Worm (Caenorhabditis elegans): ENCODE results near the gene pig-1.
A peak's percentile ranks its signal among the peaks of the same experiment; 100 is the strongest.

Gene pig-1

ce11 chrIV:519409-519808 is at the start of gene pig-1:
Gene pig-1, minus strand, starts transcription at chrIV:519457.
- TF ChIP-seq ces-1 (GFP tag; optimal IDR thresholded peaks at IDR 0.05) (peak; percentile 92), mep-1 (tag; optimal IDR thresholded peaks at IDR 0.05) (peak; percentile 56), ceh-39 (tag; optimal IDR thresholded peaks at IDR 0.05) (peak; percentile 17), ztf-11 (tag; optimal IDR thresholded peaks at IDR 0.05) (no peak), flh-1 (GFP tag; optimal IDR thresholded peaks at IDR 0.05) (no peak), unc-39 (tag; optimal IDR thresholded peaks at IDR 0.05) (no peak), elt-1 (tag; optimal IDR thresholded peaks at IDR 0.05; ENCODE audit: borderline replicate concordance, insufficient read depth) (no peak), drap-1 (GFP tag; optimal IDR thresholded peaks at IDR 0.05) (no peak), sptf-1 (tag; optimal IDR thresholded peaks at IDR 0.05) (no peak), snpc-4 (tag; optimal IDR thresholded peaks at IDR 0.05) (no peak), nhr-76 (tag; optimal IDR thresholded peaks at IDR 0.05) (no peak), pha-4 (tag; optimal IDR thresholded peaks at IDR 0.05) (peak; percentile 49), mab-5 (tag; optimal IDR thresholded peaks at IDR 0.05) (peak; percentile 24), lin-13 (tag; optimal IDR thresholded peaks at IDR 0.05) (peak; percentile 67), lsy-2 (tag; optimal IDR thresholded peaks at IDR 0.05) (peak; percentile 47), nhr-237 (tag; optimal IDR thresholded peaks at IDR 0.05) (no peak)

ce11 chrIV:564000-564399 is 44.7 kb upstream of the pig-1 start:
- TF ChIP-seq nhr-76 (tag; optimal IDR thresholded peaks at IDR 0.05) = no peak
- no peak for TF ChIP-seq blmp-1 (tag; optimal IDR thresholded peaks at IDR 0.05)
- no peak for TF ChIP-seq ceh-39 (tag; optimal IDR thresholded peaks at IDR 0.05)
- no peak for TF ChIP-seq M03D4.4 (tag; optimal IDR thresholded peaks at IDR 0.05)

DNA sequence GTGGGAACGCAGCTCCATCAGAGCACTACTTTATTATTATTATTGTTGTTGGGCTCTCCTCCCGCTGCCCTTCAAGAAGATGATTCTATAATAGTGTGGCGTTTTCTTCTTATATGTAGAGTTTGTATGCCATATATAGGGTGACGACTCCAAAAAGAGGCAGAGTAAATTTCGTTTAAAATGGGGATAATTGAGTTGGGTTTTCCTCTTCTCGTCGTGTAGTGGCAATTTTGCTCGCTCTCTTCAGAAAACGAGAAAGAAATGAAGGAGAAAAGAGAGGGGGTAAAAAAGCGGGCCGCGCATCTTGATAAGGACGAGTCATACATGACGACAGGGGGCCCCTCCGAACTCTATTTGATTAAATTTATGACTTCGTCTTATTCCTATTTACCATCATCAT is 44.2 kb upstream of the pig-1 start:
- TF ChIP-seq mls-2 (tag; optimal IDR thresholded peaks at IDR 0.05) (no peak), nhr-2 (tag; optimal IDR thresholded peaks at IDR 0.05) (no peak), ztf-11 (tag; optimal IDR thresholded peaks at IDR 0.05) (no peak), ces-1 (GFP tag; optimal IDR thresholded peaks at IDR 0.05) (peak; percentile 97), unc-62 (GFP tag; optimal IDR thresholded peaks at IDR 0.05) (no peak)

DNA sequence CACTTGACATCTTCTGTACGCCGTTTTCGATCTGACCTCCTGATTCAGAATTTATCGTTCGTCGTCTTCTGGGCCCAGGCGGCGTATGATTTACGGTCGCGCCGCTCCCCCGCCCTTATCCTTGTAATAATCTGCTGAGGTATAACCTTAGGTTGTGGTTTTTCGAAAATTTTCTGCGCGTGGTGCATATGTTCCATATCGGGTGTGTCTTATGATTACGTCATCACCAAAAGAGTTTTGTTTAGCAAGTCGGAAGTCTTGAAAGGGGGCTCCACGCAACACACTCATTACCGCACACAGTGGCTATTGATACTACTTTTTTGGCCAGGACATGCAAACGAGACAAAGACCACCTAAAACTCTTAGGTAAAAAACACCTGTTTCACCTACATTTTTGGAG is 41.5 kb upstream of the pig-1 start:
- peak; percentile 91 for TF ChIP-seq zip-8 (tag; optimal IDR thresholded peaks at IDR 0.05)
- TF ChIP-seq ceh-83 (GFP tag; optimal IDR thresholded peaks at IDR 0.05) = peak; percentile 7
- no peak for TF ChIP-seq snpc-4 (tag; optimal IDR thresholded peaks at IDR 0.05)

ce11 chrIV:560314-560713 is 41.1 kb upstream of the pig-1 start:
- peak; percentile 13 for TF ChIP-seq ces-1 (GFP tag; optimal IDR thresholded peaks at IDR 0.05)
- no peak for TF ChIP-seq cnd-1 (tag; optimal IDR thresholded peaks at IDR 0.05)
- TF ChIP-seq lin-13 (tag; optimal IDR thresholded peaks at IDR 0.05) = no peak
- TF ChIP-seq lsy-2 (tag; optimal IDR thresholded peaks at IDR 0.05) = no peak
- peak; percentile 66 for TF ChIP-seq nhr-2 (tag; optimal IDR thresholded peaks at IDR 0.05)

DNA sequence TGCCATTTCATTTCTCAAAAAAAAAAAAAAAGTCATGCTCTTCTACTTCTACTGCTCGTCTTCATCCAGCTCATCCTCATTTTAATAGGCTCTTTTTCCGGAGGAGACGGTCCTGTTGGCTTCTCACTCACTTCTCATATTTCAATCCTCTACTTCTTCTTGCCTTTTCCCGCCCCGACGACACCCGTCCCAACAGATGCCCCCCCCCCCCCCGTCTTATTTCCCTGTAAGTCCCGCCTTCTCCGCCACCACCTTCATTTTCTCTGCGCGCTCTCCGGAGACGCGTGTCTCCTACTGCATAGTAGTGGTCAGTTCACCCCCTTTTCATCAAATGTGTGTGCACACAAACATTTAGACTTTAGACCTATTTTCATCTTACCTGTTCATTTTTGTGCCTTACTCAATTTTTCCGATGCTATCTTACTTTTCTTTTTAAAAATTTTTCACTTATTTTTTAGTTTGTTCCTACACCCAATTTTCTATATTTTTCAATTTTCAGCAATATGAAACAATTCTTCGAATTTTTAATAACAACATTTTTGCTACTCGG is 39.6 kb upstream of the pig-1 start, which contains the start of gene efn-4:
efn-4 (plus strand) TSS at position 500 of the 550 bp plus-strand sequence.
- TF ChIP-seq nhr-237 (tag; optimal IDR thresholded peaks at IDR 0.05) (no peak), flh-1 (GFP tag; optimal IDR thresholded peaks at IDR 0.05) (no peak), ceh-39 (tag; optimal IDR thresholded peaks at IDR 0.05) (no peak), lin-32 (GFP tag; optimal IDR thresholded peaks at IDR 0.05) (no peak), ceh-83 (GFP tag; optimal IDR thresholded peaks at IDR 0.05) (no peak), unc-120 (tag; optimal IDR thresholded peaks at IDR 0.05; ENCODE audit: poor library complexity, severe bottlenecking) (peak; percentile 11), snpc-4 (tag; optimal IDR thresholded peaks at IDR 0.05) (no peak), M03D4.4 (tag; optimal IDR thresholded peaks at IDR 0.05) (peak; percentile 39), sptf-1 (tag; optimal IDR thresholded peaks at IDR 0.05) (peak; percentile 30), nhr-2 (tag; optimal IDR thresholded peaks at IDR 0.05) (no peak), ztf-11 (tag; optimal IDR thresholded peaks at IDR 0.05) (no peak)

ce11 chrIV:554005-554404 is 34.7 kb upstream of the pig-1 start:
- peak; percentile 74 for TF ChIP-seq elt-1 (tag; optimal IDR thresholded peaks at IDR 0.05; ENCODE audit: borderline replicate concordance, insufficient read depth)
- peak; percentile 54 for TF ChIP-seq nhr-2 (tag; optimal IDR thresholded peaks at IDR 0.05)
- peak; percentile 44 for TF ChIP-seq unc-62 (GFP tag; optimal IDR thresholded peaks at IDR 0.05)
- TF ChIP-seq ces-1 (GFP tag; optimal IDR thresholded peaks at IDR 0.05) = no peak
